Worm (Caenorhabditis elegans): ENCODE results near the gene C41H7.2.

DNA sequence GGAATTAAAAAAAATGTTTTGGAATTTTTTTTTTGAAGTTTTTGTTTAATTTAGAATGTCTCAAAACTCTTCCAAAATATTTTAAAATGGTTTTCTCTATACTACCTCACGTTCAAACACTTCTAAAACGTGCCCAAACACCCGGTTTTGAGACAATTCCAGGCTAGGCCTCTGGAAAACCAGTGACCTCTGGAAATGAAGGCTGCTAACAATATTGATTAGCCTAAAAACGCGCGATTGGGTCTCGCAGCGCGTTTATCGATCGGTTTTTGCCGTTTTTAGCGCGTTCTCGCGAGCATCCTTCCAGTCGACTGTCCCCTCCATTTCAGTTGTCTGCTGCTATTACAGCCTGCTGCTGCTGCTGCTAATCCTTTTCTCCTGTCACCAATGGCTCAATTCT, 46.2 kb downstream of the C41H7.2 start, which contains the start of gene Y25C1A.6:
- TF ChIP-seq ctbp-1 (GFP tag; IDR thresholded peaks at IDR 0.05): no peak
- no peak for TF ChIP-seq ceh-28 (tag; optimal IDR thresholded peaks at IDR 0.05)
- no peak for TF ChIP-seq fkh-10 (GFP tag; optimal IDR thresholded peaks at IDR 0.05)
- no peak for TF ChIP-seq nhr-77 (tag; optimal IDR thresholded peaks at IDR 0.05)
- no peak for TF ChIP-seq nhr-237 (tag; optimal IDR thresholded peaks at IDR 0.05)
- TF ChIP-seq nhr-42 (GFP tag; IDR thresholded peaks at IDR 0.05): no peak
- no peak for TF ChIP-seq nhr-10 (tag; optimal IDR thresholded peaks at IDR 0.05)
- no peak for TF ChIP-seq hlh-11 (tag; optimal IDR thresholded peaks at IDR 0.05)
- TF ChIP-seq madf-9 (GFP tag; conservative IDR thresholded peaks at IDR 0.05): no peak
- no peak for TF ChIP-seq nhr-25 (tag; optimal IDR thresholded peaks at IDR 0.05; ENCODE audit: borderline replicate concordance, insufficient read depth)
- TF ChIP-seq zip-2 (tag; optimal IDR thresholded peaks at IDR 0.05): no peak
- no peak for TF ChIP-seq ceh-20 (GFP tag; IDR thresholded peaks at IDR 0.05)
- TF ChIP-seq fos-1 (tag; optimal IDR thresholded peaks at IDR 0.05): no peak
- TF ChIP-seq pha-4 (GFP tag; IDR thresholded peaks at IDR 0.05): no peak
- no peak for TF ChIP-seq pha-4 (tag; optimal IDR thresholded peaks at IDR 0.05)

Measured in whole organism, L4 larva.